Fruit fly (Drosophila melanogaster) whole organism, wandering third instar larva: ENCODE measurements around the gene AGO2.

Experiments
- HLH106 ChIP-seq: fragments of 200-800 bp; optimal IDR thresholded peaks from 3 replicates; lab custom pipeline; 2019; ENCODE audit warnings: missing biosample characterization, mild to moderate bottlenecking, missing genetic modification characterization, moderate library complexity
- Jra ChIP-seq: sonication (Bioruptor generic); optimal IDR thresholded peaks from 2 replicates; lab custom pipeline; 2016; ENCODE audit warnings: missing biosample characterization, missing genetic modification characterization
- tai ChIP-seq: sonication (Bioruptor generic); optimal IDR thresholded peaks from 2 replicates; lab custom pipeline; 2016; ENCODE audit warnings: missing biosample characterization, missing genetic modification characterization

DNA sequence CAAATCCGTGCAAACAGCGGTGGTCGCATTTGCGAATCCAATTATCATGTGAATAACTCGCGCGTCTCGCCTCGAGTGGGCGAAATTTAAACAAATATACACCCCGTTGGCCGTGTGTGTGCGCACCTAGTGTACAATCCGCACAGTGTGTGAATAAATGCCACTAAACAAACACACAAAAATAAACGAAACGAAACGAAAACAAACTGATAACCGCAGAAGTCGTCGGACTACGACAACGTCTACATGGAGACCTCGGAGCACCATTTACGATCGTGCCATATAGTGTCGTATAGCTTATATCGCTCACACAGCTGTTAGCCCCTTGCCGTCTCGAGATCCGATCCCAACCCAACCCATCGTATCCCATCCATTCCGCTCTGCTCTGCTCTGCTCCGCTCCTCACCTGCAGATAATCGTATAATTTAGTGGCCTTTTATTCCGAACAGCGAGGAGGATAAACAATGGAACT, 12.6 kb downstream of the AGO2 start:
- TF ChIP-seq HLH106 (tag; lab: Kevin White, UChicago) (no peak), Jra (GFP tag; lab: Kevin White, UChicago) (no peak), tai (GFP tag; lab: Kevin White, UChicago) (no peak)
